Worm (Caenorhabditis elegans): ENCODE results near the gene C14A6.6.

Gene C14A6.6

DNA sequence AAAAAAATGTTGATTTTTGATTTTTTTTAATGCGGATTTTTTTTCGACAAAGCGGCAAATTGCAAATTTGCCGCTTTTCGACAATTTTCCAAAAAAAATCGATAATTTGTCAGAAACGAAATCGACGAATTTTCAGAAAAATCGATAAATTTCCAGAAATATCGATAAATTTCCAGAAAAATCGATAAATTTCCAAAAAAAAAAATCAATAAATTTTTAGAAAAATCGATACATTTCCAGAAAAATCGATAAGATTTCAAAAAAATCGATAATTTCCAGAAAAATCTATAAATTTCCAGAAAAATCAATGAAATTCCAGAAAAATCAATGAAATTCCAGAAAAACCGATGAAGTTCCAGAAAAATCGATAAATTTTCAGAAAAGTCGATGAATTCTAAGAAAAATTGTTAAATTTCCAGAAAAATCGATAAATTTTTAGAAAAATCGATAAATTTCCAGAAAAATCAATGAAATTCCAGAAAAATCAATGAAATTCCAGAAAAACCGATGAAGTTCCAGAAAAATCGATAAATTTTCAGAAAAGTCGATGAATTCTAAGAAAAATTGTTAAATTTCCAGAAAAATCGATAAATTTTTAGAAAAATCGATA, 37.3 kb downstream of the C14A6.6 start:
- TF ChIP-seq ceh-48 (tag; optimal IDR thresholded peaks at IDR 0.05) = peak; percentile 55

DNA sequence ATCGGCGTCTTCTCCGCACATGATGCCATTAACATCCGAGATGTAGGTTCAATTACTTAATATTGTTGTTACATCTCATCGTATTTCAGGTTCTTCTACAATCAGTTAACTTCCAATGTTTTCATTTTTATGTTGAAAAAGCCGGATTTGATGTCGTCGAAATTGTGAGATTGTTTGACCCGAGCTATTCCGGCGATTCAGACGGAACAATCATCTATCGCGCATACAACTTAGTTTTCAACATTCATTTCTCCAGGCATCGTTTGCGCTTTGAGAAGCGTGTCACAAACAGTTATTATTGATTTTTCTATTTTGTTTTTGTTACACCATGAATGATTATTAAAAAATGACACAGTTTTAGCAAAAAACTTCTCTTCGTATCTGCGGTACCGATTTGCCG, 38.5 kb downstream of the C14A6.6 start:
- TF ChIP-seq ceh-45 (GFP tag; IDR thresholded peaks at IDR 0.05) (no peak), ztf-16 (tag; optimal IDR thresholded peaks at IDR 0.05) (no peak), Y22D7AL.16 (tag; optimal IDR thresholded peaks at IDR 0.05) (no peak), nhr-232 (tag; optimal IDR thresholded peaks at IDR 0.05) (no peak), che-1 (tag; optimal IDR thresholded peaks at IDR 0.05) (no peak), ets-4 (tag; optimal IDR thresholded peaks at IDR 0.05) (no peak), fkh-6 (tag; optimal IDR thresholded peaks at IDR 0.05) (no peak), mec-3 (tag; optimal IDR thresholded peaks at IDR 0.05; ENCODE audit: borderline replicate concordance) (no peak), K09A11.1 (tag; optimal IDR thresholded peaks at IDR 0.05; ENCODE audit: insufficient read depth) (no peak), unc-86 (tag; optimal IDR thresholded peaks at IDR 0.05) (no peak), ceh-19 (GFP tag; optimal IDR thresholded peaks at IDR 0.05) (no peak), dmd-4 (tag; optimal IDR thresholded peaks at IDR 0.05; ENCODE audit: borderline replicate concordance) (no peak), ceh-30 (tag; optimal IDR thresholded peaks at IDR 0.05) (no peak), odd-2 (tag; optimal IDR thresholded peaks at IDR 0.05) (no peak), ama-1 (optimal IDR thresholded peaks at IDR 0.05) (no peak), pros-1 (tag; optimal IDR thresholded peaks at IDR 0.05) (no peak), gmeb-2 (tag; optimal IDR thresholded peaks at IDR 0.05) (no peak), ceh-6 (GFP tag; optimal IDR thresholded peaks at IDR 0.05) (no peak), eyg-1 (tag; optimal IDR thresholded peaks at IDR 0.05) (no peak)

DNA sequence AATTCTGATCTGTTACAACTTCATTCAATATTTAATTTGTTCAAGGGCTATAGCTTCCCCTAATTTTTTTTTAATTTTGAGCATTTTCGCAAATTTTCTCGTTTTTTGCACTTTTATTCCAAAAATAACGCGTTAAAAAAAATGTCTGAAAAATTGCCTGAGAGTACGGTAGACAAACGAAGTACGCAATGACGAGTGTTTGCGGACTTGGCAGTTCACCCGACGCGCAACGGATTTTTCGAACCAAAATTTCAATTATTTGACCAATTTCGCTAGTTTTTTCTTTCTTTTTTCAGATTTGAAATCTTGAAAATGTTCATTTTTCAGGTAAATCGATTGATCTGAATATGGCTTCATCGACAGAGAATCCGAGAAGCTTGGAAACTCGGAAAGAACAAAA, 39.9 kb downstream of the C14A6.6 start, which contains the start of gene fbxa-211:
Gene fbxa-211, plus strand, starts transcription at position 328 of the 400 bp plus-strand sequence.
- TF ChIP-seq gmeb-2 (tag; optimal IDR thresholded peaks at IDR 0.05) = no peak
- no peak for TF ChIP-seq hlh-6 (tag; optimal IDR thresholded peaks at IDR 0.05)
- TF ChIP-seq ceh-22 (tag; optimal IDR thresholded peaks at IDR 0.05) = no peak
- no peak for TF ChIP-seq tbx-7 (tag; optimal IDR thresholded peaks at IDR 0.05)
- no peak for TF ChIP-seq pat-9 (tag; optimal IDR thresholded peaks at IDR 0.05)
- TF ChIP-seq fax-1 (tag; optimal IDR thresholded peaks at IDR 0.05) = no peak
- no peak for TF ChIP-seq eyg-1 (tag; optimal IDR thresholded peaks at IDR 0.05)
- no peak for TF ChIP-seq pag-3 (tag; optimal IDR thresholded peaks at IDR 0.05; ENCODE audit: borderline replicate concordance)
- TF ChIP-seq ceh-24 (tag; optimal IDR thresholded peaks at IDR 0.05) = no peak
- no peak for TF ChIP-seq hlh-30 (tag; optimal IDR thresholded peaks at IDR 0.05; ENCODE audit: insufficient read depth)

DNA sequence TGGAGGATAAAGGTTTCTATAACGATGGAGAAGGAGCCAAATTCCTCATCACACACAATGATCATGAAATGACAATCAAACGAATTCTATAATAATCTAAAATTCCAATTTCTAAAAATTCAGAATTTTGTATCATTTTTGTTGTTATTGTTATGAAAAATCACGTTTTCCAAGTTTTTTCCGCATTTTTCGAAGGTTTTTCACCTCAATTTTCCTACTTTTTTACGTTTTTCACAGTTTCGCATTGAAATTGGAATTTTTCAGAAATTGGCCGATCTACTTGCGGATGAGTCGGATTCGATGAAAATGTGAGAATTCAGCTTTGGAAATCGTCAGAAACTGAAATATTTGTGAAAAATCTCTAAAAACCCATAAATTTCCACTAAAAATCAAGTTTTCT, 42.0 kb downstream of the C14A6.6 start, which contains the start of gene fbxa-210:
Gene fbxa-210, plus strand, starts transcription at position 301 of the 400 bp plus-strand sequence.
- TF ChIP-seq dve-1 (tag; optimal IDR thresholded peaks at IDR 0.05) (no peak), elt-2 (tag; optimal IDR thresholded peaks at IDR 0.05) (no peak), unc-86 (tag; optimal IDR thresholded peaks at IDR 0.05) (no peak), fkh-6 (tag; optimal IDR thresholded peaks at IDR 0.05) (no peak), pros-1 (tag; optimal IDR thresholded peaks at IDR 0.05) (no peak), ceh-45 (GFP tag; IDR thresholded peaks at IDR 0.05) (no peak), ama-1 (optimal IDR thresholded peaks at IDR 0.05) (no peak), K09A11.1 (tag; optimal IDR thresholded peaks at IDR 0.05; ENCODE audit: insufficient read depth) (no peak), elt-4 (tag; optimal IDR thresholded peaks at IDR 0.05) (no peak), syd-9 (tag; optimal IDR thresholded peaks at IDR 0.05) (no peak), tbx-2 (tag; optimal IDR thresholded peaks at IDR 0.05) (no peak), eyg-1 (tag; optimal IDR thresholded peaks at IDR 0.05) (no peak), hlh-8 (tag; optimal IDR thresholded peaks at IDR 0.05) (no peak)

DNA sequence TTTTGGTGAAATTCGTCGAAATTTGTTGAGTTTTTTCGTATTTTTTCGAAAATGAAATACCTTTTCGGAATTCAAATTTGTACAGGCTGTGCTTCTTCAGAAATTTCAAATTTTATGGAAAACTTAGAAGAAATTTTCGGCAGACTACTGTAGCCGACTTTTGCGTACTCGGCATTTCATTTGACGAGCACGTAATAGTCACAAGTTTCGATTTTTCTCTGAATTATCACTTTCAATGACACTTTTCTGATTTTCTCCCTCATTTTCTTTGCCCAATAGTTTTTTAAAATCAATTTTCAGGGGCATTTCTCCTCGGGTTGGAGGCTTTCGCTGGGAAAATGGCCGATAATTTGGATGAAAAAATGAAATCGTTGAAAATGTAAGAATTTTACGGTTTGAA, 43.4 kb downstream of the C14A6.6 start, which contains the start of gene fbxa-107:
Gene fbxa-107, plus strand, starts transcription at position 301 of the 400 bp plus-strand sequence.
- TF ChIP-seq dve-1 (tag; optimal IDR thresholded peaks at IDR 0.05) = no peak
- no peak for TF ChIP-seq dmd-4 (tag; optimal IDR thresholded peaks at IDR 0.05; ENCODE audit: borderline replicate concordance)
- TF ChIP-seq gmeb-2 (tag; optimal IDR thresholded peaks at IDR 0.05) = no peak
- TF ChIP-seq sox-4 (tag; optimal IDR thresholded peaks at IDR 0.05) = no peak

Data from whole organism, late embryonic.